Fruit fly (Drosophila melanogaster) whole organism, adult: ENCODE measurements around the gene Sf3b2.

Experiments
- CG11617 ChIP-seq: fragments of 200-800 bp; sonication (Bioruptor generic); optimal IDR thresholded peaks from 2 replicates; lab custom pipeline; 2017; ENCODE audit warnings: mild to moderate bottlenecking, missing biosample characterization, missing genetic modification reagents, missing genetic modification characterization
- CG12768 ChIP-seq: fragments of 200-800 bp; sonication (Bioruptor generic); optimal IDR thresholded peaks from 2 replicates; lab custom pipeline; 2017; ENCODE audit warnings: missing biosample characterization, missing genetic modification characterization, mild to moderate bottlenecking, moderate library complexity, missing genetic modification reagents
- CG14711 ChIP-seq: fragments of 200-800 bp; sonication (Bioruptor generic); optimal IDR thresholded peaks from 2 replicates; lab custom pipeline; 2018; ENCODE audit warnings: missing biosample characterization, mild to moderate bottlenecking, missing genetic modification characterization, moderate library complexity
- CG1620 ChIP-seq: fragments of 200-800 bp; sonication (Bioruptor generic); optimal IDR thresholded peaks from 2 replicates; lab custom pipeline; 2016; ENCODE audit warnings: missing biosample characterization, missing genetic modification characterization
- CG33017 ChIP-seq: fragments of 200-800 bp; sonication (Bioruptor generic); optimal IDR thresholded peaks from 2 replicates; lab custom pipeline; 2018; ENCODE audit warnings: missing biosample characterization, mild to moderate bottlenecking, missing genetic modification characterization, moderate library complexity
- CG5204 ChIP-seq: fragments of 200-800 bp; sonication (Bioruptor generic); optimal IDR thresholded peaks from 2 replicates; lab custom pipeline; 2016; ENCODE audit warnings: missing biosample characterization, missing genetic modification characterization
- CG7045 ChIP-seq: fragments of 200-800 bp; sonication (Bioruptor generic); optimal IDR thresholded peaks from 2 replicates; lab custom pipeline; 2017; ENCODE audit warnings: missing biosample characterization, mild to moderate bottlenecking, missing genetic modification characterization
- CG7101 ChIP-seq: fragments of 200-800 bp; sonication (Bioruptor generic); optimal IDR thresholded peaks from 2 replicates; lab custom pipeline; 2018; ENCODE audit warnings: missing biosample characterization, mild to moderate bottlenecking, missing genetic modification characterization, moderate library complexity
- Clk ChIP-seq: fragments of 200-800 bp; sonication (Bioruptor generic); optimal IDR thresholded peaks from 2 replicates; lab custom pipeline; 2017; ENCODE audit warnings: missing biosample characterization, missing genetic modification characterization
- Crg-1 ChIP-seq: fragments of 200-800 bp; sonication (Bioruptor generic); optimal IDR thresholded peaks from 2 replicates; lab custom pipeline; 2016; ENCODE audit warnings: missing biosample characterization, missing genetic modification characterization
- Hr96 ChIP-seq: fragments of 200-800 bp; sonication (Bioruptor generic); optimal IDR thresholded peaks from 2 replicates; lab custom pipeline; 2016; ENCODE audit warnings: missing biosample characterization, missing genetic modification characterization
- Mnt ChIP-seq: fragments of 200-800 bp; sonication (Bioruptor generic); optimal IDR thresholded peaks from 2 replicates; lab custom pipeline; 2016; ENCODE audit warnings: missing biosample characterization, mild to moderate bottlenecking, missing genetic modification characterization
- bab1 ChIP-seq: fragments of 200-800 bp; sonication (Bioruptor generic); optimal IDR thresholded peaks from 3 replicates; lab custom pipeline; 2019; ENCODE audit warnings: missing biosample characterization, mild to moderate bottlenecking, missing genetic modification characterization, moderate library complexity
- cic ChIP-seq: fragments of 200-800 bp; sonication (Bioruptor generic); optimal IDR thresholded peaks from 2 replicates; lab custom pipeline; 2017; ENCODE audit warnings: missing biosample characterization, mild to moderate bottlenecking, missing genetic modification characterization, moderate library complexity
- cnc ChIP-seq, 2 experiments: fragments of >200 bp; optimal IDR thresholded peaks; 2 replicates each; lab custom pipeline; 2017
- kay ChIP-seq: fragments of 200-800 bp; sonication (Bioruptor generic); peaks from one replicate; lab custom pipeline; 2016; ENCODE audit warnings: missing biosample characterization, missing genetic modification characterization, borderline replicate concordance
- ovo ChIP-seq: fragments of 200-800 bp; sonication (Bioruptor generic); optimal IDR thresholded peaks from 2 replicates; lab custom pipeline; 2016; ENCODE audit warnings: missing biosample characterization, missing genetic modification characterization
- pad ChIP-seq: fragments of 200-800 bp; sonication (Bioruptor generic); optimal IDR thresholded peaks from 3 replicates; lab custom pipeline; 2017; ENCODE audit warnings: missing biosample characterization, missing genetic modification characterization, mild to moderate bottlenecking, moderate library complexity, missing genetic modification reagents
- tj ChIP-seq: fragments of 200-800 bp; sonication (Bioruptor generic); optimal IDR thresholded peaks from 3 replicates; lab custom pipeline; 2017; ENCODE audit warnings: missing biosample characterization, mild to moderate bottlenecking, missing genetic modification characterization, moderate library complexity
- toe ChIP-seq: fragments of 200-800 bp; sonication (Bioruptor generic); optimal IDR thresholded peaks from 2 replicates; lab custom pipeline; 2016; ENCODE audit warnings: missing biosample characterization, missing genetic modification characterization

Gene Sf3b2

dm6 chr2L:3039774-3040173 lies 10.8 kb upstream of the Sf3b2 start, which contains the start of the genes cnir and CG17221:
cnir (minus strand) TSS chr2L:3039812.
CG17221 (plus strand) TSS chr2L:3039976.
- TF ChIP-seq Mnt, result peak; percentile 85
- peak; percentile 73 for TF ChIP-seq CG7045 (GFP tag; lab: Kevin White, UChicago)
- TF ChIP-seq cnc (optimal IDR thresholded peaks at IDR 0.05; lab: Kevin White, UChicago), result no peak
- TF ChIP-seq Crg-1 (GFP tag; lab: Kevin White, UChicago), result peak; percentile 86
- peak; percentile 77 for TF ChIP-seq CG33017
- TF ChIP-seq CG5204 (GFP tag; lab: Kevin White, UChicago), result peak; percentile 87
- peak; percentile 99 for TF ChIP-seq kay (GFP tag; lab: Kevin White, UChicago)
- peak; percentile 93 for TF ChIP-seq toe (GFP tag; lab: Kevin White, UChicago)
- peak; percentile 78 for TF ChIP-seq CG11617 (GFP tag; lab: Kevin White, UChicago)
- peak; percentile 84 for TF ChIP-seq CG7101 (tag; lab: Kevin White, UChicago)
- peak; percentile 72 for TF ChIP-seq CG14711 (tag; lab: Kevin White, UChicago)
- peak; percentile 85 for TF ChIP-seq Hr96
- TF ChIP-seq CG12768, result peak; percentile 77
- TF ChIP-seq bab1 (GFP tag; lab: Kevin White, UChicago), result peak; percentile 75
- TF ChIP-seq CG1620 (GFP tag; lab: Kevin White, UChicago), result peak; percentile 92
- TF ChIP-seq cic (GFP tag; lab: Kevin White, UChicago), result peak; percentile 59
- peak; percentile 31 for TF ChIP-seq Clk (GFP tag; lab: Kevin White, UChicago)
- peak; percentile 65 for TF ChIP-seq tj (GFP tag; lab: Kevin White, UChicago)
- peak; percentile 43 for TF ChIP-seq ovo (GFP tag; lab: Kevin White, UChicago)
- TF ChIP-seq pad (GFP tag; lab: Kevin White, UChicago), result peak; percentile 69

DNA sequence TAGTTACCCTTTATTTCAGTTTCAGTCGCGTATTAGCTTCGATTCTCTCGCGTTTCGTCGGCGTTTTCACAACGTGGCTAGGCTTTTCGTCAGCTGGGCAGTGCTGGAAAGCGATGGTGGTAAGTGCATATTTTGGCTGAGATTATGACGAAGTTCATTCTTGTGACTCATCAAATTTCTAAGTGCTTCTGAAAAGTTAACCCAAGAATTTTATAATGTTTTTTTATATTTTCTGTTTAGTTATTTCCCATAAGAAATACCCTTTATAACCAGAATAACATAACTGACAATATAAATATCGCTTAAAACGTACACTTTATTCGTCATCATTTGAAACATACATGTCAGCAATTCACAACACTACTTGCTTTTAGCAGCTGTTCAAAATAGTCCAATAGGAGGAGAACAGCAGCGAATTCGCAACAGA lies 8.2 kb upstream of the Sf3b2 start, which contains the start of the genes CG17260 and SerRS:
Gene CG17260 (plus strand): TSS at position 78 of the 427 bp plus-strand sequence.
Gene SerRS (minus strand): TSS at position 251 of the 427 bp plus-strand sequence.
- TF ChIP-seq cic (GFP tag; lab: Kevin White, UChicago), result peak; percentile 67
- peak; percentile 88 for TF ChIP-seq CG7045 (GFP tag; lab: Kevin White, UChicago)
- no peak for TF ChIP-seq CG5204 (GFP tag; lab: Kevin White, UChicago)
- peak; percentile 95 for TF ChIP-seq CG7101 (tag; lab: Kevin White, UChicago)
- TF ChIP-seq tj (GFP tag; lab: Kevin White, UChicago), result peak; percentile 93
- TF ChIP-seq Hr96, result peak; percentile 84
- peak; percentile 92 for TF ChIP-seq CG14711 (tag; lab: Kevin White, UChicago)
- peak; percentile 92 for TF ChIP-seq pad (GFP tag; lab: Kevin White, UChicago)
- TF ChIP-seq CG11617 (GFP tag; lab: Kevin White, UChicago), result peak; percentile 86
- TF ChIP-seq Mnt, result peak; percentile 92
- TF ChIP-seq CG1620 (GFP tag; lab: Kevin White, UChicago), result peak; percentile 84
- TF ChIP-seq bab1 (GFP tag; lab: Kevin White, UChicago), result peak; percentile 95
- peak in 1 of 2 experiments; percentile 66 for TF ChIP-seq cnc (optimal IDR thresholded peaks at IDR 0.05; lab: Kevin White, UChicago)
- peak; percentile 34 for TF ChIP-seq ovo (GFP tag; lab: Kevin White, UChicago)
- TF ChIP-seq Clk (GFP tag; lab: Kevin White, UChicago), result peak; percentile 78
- peak; percentile 93 for TF ChIP-seq Crg-1 (GFP tag; lab: Kevin White, UChicago)
- peak; percentile 96 for TF ChIP-seq CG12768
- TF ChIP-seq CG33017, result peak; percentile 90
- TF ChIP-seq kay (GFP tag; lab: Kevin White, UChicago), result peak; percentile 99
- TF ChIP-seq toe (GFP tag; lab: Kevin White, UChicago), result peak; percentile 90

DNA sequence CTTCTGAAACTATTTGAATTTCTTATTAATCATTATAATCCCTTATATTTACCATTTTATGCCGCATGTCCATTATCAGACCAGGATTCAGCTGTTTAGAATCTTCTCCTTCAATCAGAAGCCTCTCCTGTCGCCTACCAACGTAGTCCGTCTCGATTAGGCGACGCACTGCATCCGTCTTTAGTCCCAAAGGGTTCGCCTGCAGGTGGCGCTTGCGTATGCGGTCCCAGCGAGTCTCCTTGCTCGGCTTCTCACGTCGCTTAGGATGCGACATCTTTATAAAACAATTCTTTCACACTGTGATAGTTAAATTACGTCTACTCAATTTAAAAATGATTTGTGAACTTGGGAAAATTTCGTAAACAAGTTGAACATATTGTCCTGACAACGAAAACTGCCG lies 6.0 kb upstream of the Sf3b2 start, which contains the start of gene CG17258:
Gene CG17258 (minus strand): TSS at position 380 of the 400 bp plus-strand sequence.
- no peak for TF ChIP-seq cnc (optimal IDR thresholded peaks at IDR 0.05; lab: Kevin White, UChicago)
- TF ChIP-seq tj (GFP tag; lab: Kevin White, UChicago), result no peak
- TF ChIP-seq bab1 (GFP tag; lab: Kevin White, UChicago), result no peak
- no peak for TF ChIP-seq Hr96
- TF ChIP-seq CG5204 (GFP tag; lab: Kevin White, UChicago), result no peak
- TF ChIP-seq CG12768, result no peak
- TF ChIP-seq CG33017, result no peak
- no peak for TF ChIP-seq CG11617 (GFP tag; lab: Kevin White, UChicago)
- no peak for TF ChIP-seq ovo (GFP tag; lab: Kevin White, UChicago)
- TF ChIP-seq CG7101 (tag; lab: Kevin White, UChicago), result no peak
- TF ChIP-seq CG1620 (GFP tag; lab: Kevin White, UChicago), result no peak
- TF ChIP-seq Crg-1 (GFP tag; lab: Kevin White, UChicago), result no peak
- TF ChIP-seq cic (GFP tag; lab: Kevin White, UChicago), result no peak
- no peak for TF ChIP-seq toe (GFP tag; lab: Kevin White, UChicago)

DNA sequence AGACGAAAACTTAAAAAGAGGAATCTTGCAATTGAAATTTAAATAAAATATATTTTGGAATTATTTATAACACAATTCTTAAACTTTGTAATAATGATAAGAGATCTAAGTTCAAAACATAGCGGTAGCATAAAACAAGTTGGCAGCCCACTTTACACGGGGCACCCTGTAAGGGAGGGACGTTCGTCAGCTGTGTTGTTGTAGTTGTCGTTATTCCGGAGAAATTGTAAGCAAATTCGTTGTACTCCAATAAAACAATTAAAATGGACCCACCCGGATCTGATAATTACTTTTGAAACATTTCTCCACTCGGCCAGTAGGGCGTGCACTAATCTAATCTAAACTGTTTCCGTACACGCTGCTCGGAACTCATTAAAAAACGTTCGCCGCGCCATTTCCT lies 1.4 kb upstream of the Sf3b2 start, which contains the start of gene GABPI:
Gene GABPI (plus strand): TSS at position 190 of the 400 bp plus-strand sequence.
- peak; percentile 27 for TF ChIP-seq CG7101 (tag; lab: Kevin White, UChicago)
- TF ChIP-seq cic (GFP tag; lab: Kevin White, UChicago), result no peak
- TF ChIP-seq pad (GFP tag; lab: Kevin White, UChicago), result no peak
- TF ChIP-seq CG14711 (tag; lab: Kevin White, UChicago), result no peak
- no peak for TF ChIP-seq toe (GFP tag; lab: Kevin White, UChicago)
- no peak for TF ChIP-seq Clk (GFP tag; lab: Kevin White, UChicago)
- no peak for TF ChIP-seq Hr96
- TF ChIP-seq Crg-1 (GFP tag; lab: Kevin White, UChicago), result peak; percentile 65
- TF ChIP-seq bab1 (GFP tag; lab: Kevin White, UChicago), result peak; percentile 56
- TF ChIP-seq cnc (optimal IDR thresholded peaks at IDR 0.05; lab: Kevin White, UChicago), result no peak
- peak; percentile 7 for TF ChIP-seq CG12768
- TF ChIP-seq CG11617 (GFP tag; lab: Kevin White, UChicago), result peak; percentile 1
- peak; percentile 8 for TF ChIP-seq Mnt
- peak; percentile 29 for TF ChIP-seq ovo (GFP tag; lab: Kevin White, UChicago)

dm6 chr2L:3022986-3023385 lies 6.0 kb downstream of the Sf3b2 start, which contains the start of the genes alpha4GT1 and Prp40:
alpha4GT1 (minus strand) TSS chr2L:3023141.
Prp40 (plus strand) TSS chr2L:3023226.
- TF ChIP-seq pad (GFP tag; lab: Kevin White, UChicago) (no peak), Mnt (peak; percentile 31), CG33017 (no peak), CG5204 (GFP tag; lab: Kevin White, UChicago) (no peak), CG14711 (tag; lab: Kevin White, UChicago) (peak; percentile 18), Crg-1 (GFP tag; lab: Kevin White, UChicago) (no peak), CG7101 (tag; lab: Kevin White, UChicago) (no peak), kay (GFP tag; lab: Kevin White, UChicago) (no peak), tj (GFP tag; lab: Kevin White, UChicago) (no peak), CG12768 (no peak), Hr96 (no peak), CG11617 (GFP tag; lab: Kevin White, UChicago) (no peak), cnc (optimal IDR thresholded peaks at IDR 0.05; lab: Kevin White, UChicago) (no peak), cic (GFP tag; lab: Kevin White, UChicago) (no peak), ovo (GFP tag; lab: Kevin White, UChicago) (no peak), bab1 (GFP tag; lab: Kevin White, UChicago) (peak; percentile 16), toe (GFP tag; lab: Kevin White, UChicago) (no peak), CG1620 (GFP tag; lab: Kevin White, UChicago) (no peak), CG7045 (GFP tag; lab: Kevin White, UChicago) (no peak), Clk (GFP tag; lab: Kevin White, UChicago) (no peak)
